Worm (Caenorhabditis elegans) whole organism, young adult: ENCODE data around the gene C52B9.10.
A peak's percentile ranks its signal among the peaks of the same experiment; 100 is the strongest.

Source experiments
- B0336.3 ChIP-seq: fragments of 200-800 bp; sonication (Bioruptor generic); IDR thresholded peaks from 2 replicates; pipeline ENCODE4 v1.3.6; 2022; ENCODE audit warnings: missing genetic modification characterization, missing compliant biosample characterization
- D2030.7 ChIP-seq: fragments of 200-800 bp; sonication (Bioruptor generic); IDR thresholded peaks from 2 replicates; pipeline ENCODE4 v1.3.6; 2022; ENCODE audit warnings: missing genetic modification reagents, missing genetic modification characterization, missing compliant biosample characterization
- F57A8.1 ChIP-seq: fragments of 200-800 bp; sonication (Bioruptor generic); optimal IDR thresholded peaks from 2 replicates; lab custom pipeline; 2018; ENCODE audit warnings: mild to moderate bottlenecking, missing genetic modification characterization, moderate library complexity, missing compliant biosample characterization
- K12H6.12 ChIP-seq: fragments of 200-800 bp; sonication (Bioruptor generic); optimal IDR thresholded peaks from 2 replicates; lab custom pipeline; 2018; ENCODE audit warnings: mild to moderate bottlenecking, missing genetic modification characterization, missing compliant biosample characterization
- T07F8.4 ChIP-seq: sonication (generic microtip); optimal IDR thresholded peaks from 2 replicates; lab custom pipeline; 2016; ENCODE audit warnings: mild to moderate bottlenecking, missing genetic modification characterization, moderate library complexity, missing compliant biosample characterization
- T26A5.8 ChIP-seq: sonication (generic microtip); optimal IDR thresholded peaks from 2 replicates; lab custom pipeline; 2016; ENCODE audit warnings: missing genetic modification characterization, missing compliant biosample characterization
- Y53F4B.3 ChIP-seq: fragments of 200-800 bp; sonication (Bioruptor generic); IDR thresholded peaks from 2 replicates; pipeline ENCODE4 v1.3.6; 2022; ENCODE audit warnings: missing genetic modification reagents, missing genetic modification characterization, missing compliant biosample characterization
- Y67H2A.10 ChIP-seq: fragments of 200-800 bp; sonication (Bioruptor generic); conservative IDR thresholded peaks from 2 replicates; pipeline ENCODE4 v1.3.6; 2022; ENCODE audit warnings: missing genetic modification reagents, missing genetic modification characterization, missing compliant biosample characterization
- akir-1 ChIP-seq: fragments of 200-800 bp; sonication (Bioruptor generic); optimal IDR thresholded peaks from 2 replicates; lab custom pipeline; 2018; ENCODE audit warnings: mild to moderate bottlenecking, missing genetic modification characterization, moderate library complexity, missing compliant biosample characterization
- aptf-2 ChIP-seq: fragments of 200-800 bp; sonication (Bioruptor generic); conservative IDR thresholded peaks from 2 replicates; pipeline ENCODE4 v1.3.6; 2022; ENCODE audit warnings: missing genetic modification reagents, missing genetic modification characterization, missing compliant biosample characterization
- athp-1 ChIP-seq: sonication (generic microtip); optimal IDR thresholded peaks from 2 replicates; lab custom pipeline; 2017; ENCODE audit warnings: mild to moderate bottlenecking, missing genetic modification characterization, missing compliant biosample characterization
- ccch-3 ChIP-seq: fragments of 200-800 bp; sonication (Bioruptor generic); optimal IDR thresholded peaks from 2 replicates; lab custom pipeline; 2018; ENCODE audit warnings: mild to moderate bottlenecking, missing genetic modification characterization, missing compliant biosample characterization
- cebp-2 ChIP-seq: fragments of 200-800 bp; sonication (Bioruptor generic); IDR thresholded peaks from 2 replicates; pipeline ENCODE4 v1.3.6; 2022; ENCODE audit warnings: missing genetic modification characterization, missing compliant biosample characterization
- ceh-27 ChIP-seq: fragments of 200-800 bp; sonication (Bioruptor generic); optimal IDR thresholded peaks from 2 replicates; lab custom pipeline; 2018; ENCODE audit warnings: mild to moderate bottlenecking, missing genetic modification characterization, moderate library complexity, missing compliant biosample characterization
- dox-1 ChIP-seq: fragments of 200-800 bp; sonication (Bioruptor generic); IDR thresholded peaks from 2 replicates; pipeline ENCODE4 v1.3.6; 2022; ENCODE audit warnings: missing genetic modification reagents, missing genetic modification characterization, missing compliant biosample characterization
- egrh-3 ChIP-seq: fragments of 200-800 bp; sonication (Bioruptor generic); IDR thresholded peaks from 2 replicates; pipeline ENCODE4 v1.3.6; 2022; ENCODE audit warnings: missing genetic modification reagents, missing genetic modification characterization, missing compliant biosample characterization
- fkh-3 ChIP-seq: sonication (generic microtip); optimal IDR thresholded peaks from 2 replicates; lab custom pipeline; 2016; ENCODE audit warnings: mild to moderate bottlenecking, missing genetic modification characterization, missing compliant biosample characterization
- hmg-1.2 ChIP-seq: fragments of 200-800 bp; sonication (Bioruptor generic); IDR thresholded peaks from 2 replicates; pipeline ENCODE4 v1.3.6; 2022; ENCODE audit warnings: missing genetic modification reagents, missing genetic modification characterization, missing compliant biosample characterization
- let-526 ChIP-seq: fragments of 200-800 bp; sonication (Bioruptor generic); IDR thresholded peaks from 2 replicates; pipeline ENCODE4 v1.3.6; 2022; ENCODE audit warnings: missing genetic modification reagents, missing genetic modification characterization, missing compliant biosample characterization
- lsy-27 ChIP-seq: sonication (generic microtip); optimal IDR thresholded peaks from 2 replicates; lab custom pipeline; 2017; ENCODE audit warnings: missing genetic modification characterization, mild to moderate bottlenecking, missing compliant biosample characterization, antibody characterized with exemption, missing genotype, borderline replicate concordance; ENCODE audit not compliant: insufficient read depth
- madf-6 ChIP-seq: fragments of 200-800 bp; sonication (Bioruptor generic); IDR thresholded peaks from 2 replicates; pipeline ENCODE4 v1.3.6; 2022; ENCODE audit warnings: missing genetic modification reagents, missing genetic modification characterization, missing compliant biosample characterization
- mcd-1 ChIP-seq: fragments of 200-800 bp; sonication (Bioruptor generic); IDR thresholded peaks from 2 replicates; pipeline ENCODE4 v1.3.6; 2022; ENCODE audit warnings: missing genetic modification reagents, missing genetic modification characterization, missing compliant biosample characterization
- nhr-80 ChIP-seq: sonication (generic microtip); optimal IDR thresholded peaks from 2 replicates; lab custom pipeline; 2016; ENCODE audit warnings: missing genetic modification characterization, missing compliant biosample characterization
- rec-8 ChIP-seq, 2 experiments: sonication (generic microtip); optimal IDR thresholded peaks; 2 replicates each; lab custom pipeline; 2016; ENCODE audit warnings: mild to moderate bottlenecking in 2 of 2, missing genetic modification characterization in 2 of 2, missing genetic modification reagents in 2 of 2, missing genotype in 2 of 2, missing biosample characterization in 1 of 2, missing compliant biosample characterization in 1 of 2, moderate library complexity in 1 of 2
- repo-1 ChIP-seq: sonication (generic microtip); optimal IDR thresholded peaks from 2 replicates; lab custom pipeline; 2017; ENCODE audit warnings: mild to moderate bottlenecking, missing genetic modification characterization, missing compliant biosample characterization
- somi-1 ChIP-seq: fragments of 200-800 bp; sonication (Bioruptor generic); optimal IDR thresholded peaks from 2 replicates; lab custom pipeline; 2018; ENCODE audit warnings: mild to moderate bottlenecking, missing genetic modification characterization, missing compliant biosample characterization
- tbx-9 ChIP-seq: sonication (generic microtip); optimal IDR thresholded peaks from 2 replicates; lab custom pipeline; 2016; ENCODE audit warnings: borderline replicate concordance, missing genetic modification characterization, inconsistent platforms, missing compliant biosample characterization
- tlf-1 ChIP-seq: fragments of 200-800 bp; sonication (Bioruptor generic); optimal IDR thresholded peaks from 2 replicates; lab custom pipeline; 2018; ENCODE audit warnings: mild to moderate bottlenecking, missing genetic modification characterization, missing compliant biosample characterization
- unc-130 ChIP-seq: sonication (generic microtip); optimal IDR thresholded peaks from 2 replicates; lab custom pipeline; 2016; ENCODE audit warnings: missing genetic modification reagents, missing genetic modification characterization, missing compliant biosample characterization
- zfh-2 ChIP-seq: fragments of 200-800 bp; sonication (Bioruptor generic); conservative IDR thresholded peaks from 2 replicates; pipeline ENCODE4 v1.3.6; 2022; ENCODE audit warnings: missing genetic modification reagents, missing genetic modification characterization, missing compliant biosample characterization
- ztf-28 ChIP-seq: fragments of 200-800 bp; sonication (Bioruptor generic); IDR thresholded peaks from 2 replicates; pipeline ENCODE4 v1.3.6; 2022; ENCODE audit warnings: missing genetic modification reagents, missing genetic modification characterization, missing compliant biosample characterization
- ztf-6 ChIP-seq: fragments of 200-800 bp; sonication (Bioruptor generic); IDR thresholded peaks from 2 replicates; pipeline ENCODE4 v1.3.6; 2022; ENCODE audit warnings: missing genetic modification reagents, missing genetic modification characterization, missing compliant biosample characterization

The C52B9.10 gene

ce11 chrX:4246237-4246697, 27.4 kb upstream of the C52B9.10 start (continued):
- no peak for TF ChIP-seq rec-8 (tag; optimal IDR thresholded peaks at IDR 0.05; lab: Kevin White, UChicago)
- 0 out of 2 replicates have a peak, but pooled peaks have one; percentile 4 for TF ChIP-seq let-526 (GFP tag; lab: Robert Waterston, UW)

ce11 chrX:4246867-4247591, 26.7 kb upstream of the C52B9.10 start, which contains the start of gene F48D6.4:
F48D6.4 (minus strand) TSS chrX:4247212.
- TF ChIP-seq nhr-80 (tag; lab: Kevin White, UChicago) = peak; percentile 66
- 0 out of 2 replicates have a peak, but pooled peaks have one; percentile 2 for TF ChIP-seq B0336.3 (GFP tag; lab: Robert Waterston, UW)
- no peak for TF ChIP-seq ztf-28
- no peak for TF ChIP-seq K12H6.12 (tag; lab: Kevin White, UChicago)
- TF ChIP-seq tlf-1 = peak; percentile 17

DNA sequence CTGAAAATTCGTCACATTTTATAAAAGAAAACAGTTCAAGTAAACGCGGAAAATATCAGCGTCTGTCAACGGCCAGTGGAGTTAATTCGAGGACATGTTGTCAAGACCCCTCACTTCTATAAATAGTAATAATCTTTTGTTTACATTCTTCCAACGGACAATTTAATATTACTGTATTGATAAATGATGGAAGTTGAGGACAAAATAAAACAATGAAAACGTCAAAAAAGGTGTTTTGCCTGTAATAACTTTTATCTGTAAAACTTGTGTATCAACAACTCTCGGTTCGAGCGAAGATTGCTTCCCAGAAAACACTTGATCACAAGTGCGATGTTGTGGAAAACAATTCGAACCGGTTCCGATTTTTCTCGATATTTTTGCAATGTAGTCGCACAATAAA, 25.3 kb upstream of the C52B9.10 start:
- TF ChIP-seq D2030.7 (GFP tag; lab: Robert Waterston, UW) (no peak), nhr-80 (tag; lab: Kevin White, UChicago) (peak; percentile 10)
- TF ChIP-seq, all 124 proteins: peak for 1

DNA sequence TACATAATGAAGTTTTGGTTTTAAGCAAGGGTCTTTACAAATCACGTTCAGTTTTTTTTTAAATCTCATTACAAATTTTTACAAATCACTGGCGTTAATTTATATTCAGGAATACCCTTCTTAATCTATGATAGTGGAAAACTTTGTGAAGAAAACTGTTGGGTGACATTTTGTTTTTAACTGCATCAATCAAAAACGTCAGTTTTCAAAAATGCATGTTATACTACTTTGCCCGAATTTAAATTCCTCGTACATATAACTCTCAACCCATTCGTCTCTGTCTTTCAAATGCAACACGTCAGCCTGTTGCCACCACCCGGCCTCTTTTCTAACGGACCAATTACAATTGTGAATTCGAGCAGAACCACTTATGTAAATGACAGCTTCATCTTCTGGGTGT, 24.8 kb upstream of the C52B9.10 start, which contains the start of gene hlh-13:
Gene hlh-13, plus strand, starts transcription at position 301 of the 400 bp plus-strand sequence.
- TF ChIP-seq ccch-3 (GFP tag; lab: Kevin White, UChicago) = no peak

DNA sequence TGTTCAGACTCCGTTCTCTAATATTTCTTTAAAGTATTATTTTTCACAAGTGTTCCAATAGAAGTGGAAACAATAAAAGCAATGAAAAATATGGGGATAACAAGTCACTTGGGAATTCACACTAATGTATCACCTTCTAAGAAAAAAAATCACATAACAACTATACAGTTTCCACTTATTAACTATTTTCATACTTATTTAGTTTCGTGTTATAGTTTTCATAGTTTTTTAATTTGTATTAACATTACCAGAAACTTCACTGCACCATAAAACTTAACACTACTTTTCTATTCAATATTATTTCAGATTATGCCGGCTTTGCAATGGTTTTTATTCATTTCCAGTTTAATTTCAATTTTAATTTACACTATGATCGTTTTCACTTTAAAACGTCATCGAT, 21.7 kb upstream of the C52B9.10 start, which contains the start of gene srv-5:
Gene srv-5, plus strand, starts transcription at position 301 of the 400 bp plus-strand sequence.
- TF ChIP-seq Y67H2A.10 (GFP tag; lab: Robert Waterston, UW) = no peak

- TF ChIP-seq ceh-27 (GFP tag; lab: Kevin White, UChicago) (peak; percentile 3), hmg-1.2 (GFP tag; lab: Robert Waterston, UW) (peak; percentile 33; the same call in 1 of the 2 replicates), zfh-2 (no peak), cebp-2 (GFP tag; lab: Robert Waterston, UW) (no peak), repo-1 (tag; lab: Kevin White, UChicago) (no peak), fkh-3 (tag; lab: Kevin White, UChicago) (no peak), aptf-2 (GFP tag; lab: Robert Waterston, UW) (no peak), F57A8.1 (GFP tag; lab: Kevin White, UChicago) (no peak), athp-1 (tag; lab: Kevin White, UChicago) (no peak), unc-130 (GFP tag; lab: Kevin White, UChicago) (no peak), dox-1 (GFP tag; lab: Robert Waterston, UW) (0 out of 2 replicates have a peak, but pooled peaks have one; percentile 8), mcd-1 (GFP tag; lab: Robert Waterston, UW) (no peak), madf-6 (GFP tag; lab: Robert Waterston, UW) (no peak), T26A5.8 (tag; lab: Kevin White, UChicago) (no peak), nhr-80 (tag; lab: Kevin White, UChicago) (peak; percentile 44), somi-1 (no peak)
Observed at ce11 chrX:4254782-4255181, 18.9 kb upstream of the C52B9.10 start, which contains the start of gene taf-11.1. taf-11.1 (plus strand) TSS chrX:4255170.

- no peak for TF ChIP-seq Y53F4B.3 (GFP tag; lab: Robert Waterston, UW)
- TF ChIP-seq T07F8.4 = no peak
- peak; percentile 71 for TF ChIP-seq egrh-3 (GFP tag; lab: Robert Waterston, UW)
- no peak for TF ChIP-seq akir-1 (GFP tag; lab: Kevin White, UChicago)
- TF ChIP-seq ztf-28 = no peak
- TF ChIP-seq tbx-9 (tag; lab: Kevin White, UChicago) = no peak
- TF ChIP-seq F57A8.1 (GFP tag; lab: Kevin White, UChicago) = no peak
- no peak for TF ChIP-seq ztf-6 (GFP tag; lab: Robert Waterston, UW)
- TF ChIP-seq lsy-27 (tag; lab: Kevin White, UChicago) = no peak
Observed at ce11 chrX:4255366-4255765, 18.3 kb upstream of the C52B9.10 start.
